Worm (Caenorhabditis elegans): ENCODE measurements around the gene F36F12.1.

DNA sequence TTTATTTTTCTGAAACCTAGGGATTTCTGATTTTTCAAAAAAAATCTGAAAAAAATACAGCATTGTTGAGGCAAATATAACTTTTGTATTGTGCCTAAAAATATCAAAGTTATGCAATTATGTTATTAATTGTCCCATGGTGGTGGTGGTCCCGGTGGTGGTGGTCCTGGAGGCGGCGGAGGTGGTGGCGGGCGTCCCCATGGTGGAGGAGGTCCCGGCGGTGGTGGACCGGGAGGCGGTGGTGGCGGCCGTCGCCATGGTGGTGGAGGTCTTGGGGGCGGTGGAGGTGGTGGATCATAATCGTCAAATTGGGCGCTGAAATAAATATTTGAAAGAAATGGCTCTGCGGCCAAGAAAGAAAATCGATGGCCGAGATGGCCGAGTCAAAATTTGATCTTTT is 52.2 kb downstream of the F36F12.1 start:
- TF ChIP-seq pqm-1 (tag; optimal IDR thresholded peaks at IDR 0.05), result no peak
- TF ChIP-seq blmp-1 (tag; optimal IDR thresholded peaks at IDR 0.05), result no peak
- TF ChIP-seq mdl-1 (tag; optimal IDR thresholded peaks at IDR 0.05), result no peak
- TF ChIP-seq nhr-237 (tag; optimal IDR thresholded peaks at IDR 0.05), result no peak
